Fruit fly (Drosophila melanogaster) whole organism, wandering third instar larva: Measurements from ENCODE around the gene ATP7.
A peak's percentile ranks its signal among the peaks of the same experiment; 100 is the strongest.

Experiments
- CrebA ChIP-seq: fragments of 200-800 bp; sonication (Bioruptor generic); optimal IDR thresholded peaks from 2 replicates; lab custom pipeline; 2016; ENCODE audit warnings: missing biosample characterization, mild to moderate bottlenecking, missing genetic modification characterization, borderline replicate concordance
- Dfd ChIP-seq: fragments of >200 bp; optimal IDR thresholded peaks from 2 replicates; lab custom pipeline; 2017; ENCODE audit warnings: missing biosample characterization, missing genetic modification characterization
- Mio ChIP-seq: sonication (Bioruptor generic); optimal IDR thresholded peaks from 2 replicates; lab custom pipeline; 2016; ENCODE audit warnings: missing biosample characterization, missing genetic modification characterization
- OdsH ChIP-seq: fragments of 200-800 bp; sonication (Bioruptor generic); optimal IDR thresholded peaks from 2 replicates; lab custom pipeline; 2016; ENCODE audit warnings: missing biosample characterization, mild to moderate bottlenecking, missing genetic modification characterization
- br ChIP-seq: fragments of 200-800 bp; sonication (Bioruptor generic); optimal IDR thresholded peaks from 2 replicates; lab custom pipeline; 2016; ENCODE audit warnings: missing biosample characterization, missing genetic modification characterization
- ey ChIP-seq: fragments of 200-800 bp; sonication (Bioruptor generic); optimal IDR thresholded peaks from 2 replicates; lab custom pipeline; 2016; ENCODE audit warnings: missing biosample characterization, missing genetic modification characterization
- foxo ChIP-seq, 2 experiments: fragments of 200-800 bp; sonication (Bioruptor generic); optimal IDR thresholded peaks; 2 replicates in 1 of 2; 3 replicates in 1 of 2; lab custom pipeline; 2016 to 2017; ENCODE audit warnings: missing biosample characterization in 2 of 2, missing genetic modification characterization in 2 of 2
- fru ChIP-seq: fragments of 200-800 bp; sonication (Bioruptor generic); optimal IDR thresholded peaks from 3 replicates; lab custom pipeline; 2016; ENCODE audit warnings: missing biosample characterization, mild to moderate bottlenecking, missing genetic modification characterization
- h ChIP-seq: fragments of 200-800 bp; sonication (Bioruptor generic); optimal IDR thresholded peaks from 3 replicates; lab custom pipeline; 2016; ENCODE audit warnings: missing biosample characterization, mild to moderate bottlenecking, missing genetic modification characterization
- psq ChIP-seq: fragments of 200-800 bp; sonication (Bioruptor generic); optimal IDR thresholded peaks from 3 replicates; lab custom pipeline; 2017; ENCODE audit warnings: missing biosample characterization, mild to moderate bottlenecking, missing genetic modification characterization, moderate library complexity
- usp ChIP-seq: fragments of >200 bp; optimal IDR thresholded peaks from 2 replicates; lab custom pipeline; 2017; ENCODE audit warnings: missing biosample characterization, missing genetic modification characterization

- TF ChIP-seq h (GFP tag; lab: Kevin White, UChicago) (no peak), usp (GFP tag; lab: Kevin White, UChicago) (no peak), psq (GFP tag; lab: Kevin White, UChicago) (no peak), br (GFP tag; lab: Kevin White, UChicago) (no peak), OdsH (no peak), fru (GFP tag; lab: Kevin White, UChicago) (no peak), ey (GFP tag; lab: Kevin White, UChicago) (no peak), CrebA (peak; percentile 29), Dfd (GFP tag; lab: Kevin White, UChicago) (no peak), foxo (GFP tag; optimal IDR thresholded peaks at IDR 0.05; lab: Kevin White, UChicago) (peak in 1 of 2 experiments; percentile 2), Mio (GFP tag; lab: Kevin White, UChicago) (no peak)
Observed at dm6 chrX:11819241-11819862, 35.5 kb upstream of the ATP7 start.
